Fruit fly (Drosophila melanogaster): ENCODE data around the gene CG13631.

The CG13631 gene

dm6 chr3R:24753561-24754027 lies 15.6 kb upstream of the CG13631 start, which contains the start of gene asp:
Gene asp (plus strand): TSS chr3R:24753849.
- TF ChIP-seq CG5204 (GFP tag; optimal IDR thresholded peaks at IDR 0.05): peak; percentile 42
- TF ChIP-seq CG33017 (tag; optimal IDR thresholded peaks at IDR 0.05): no peak
- TF ChIP-seq Mnt (GFP tag; optimal IDR thresholded peaks at IDR 0.05): no peak
- TF ChIP-seq Clk (GFP tag; optimal IDR thresholded peaks at IDR 0.05): no peak
- TF ChIP-seq cic (GFP tag; optimal IDR thresholded peaks at IDR 0.05): no peak
- no peak for TF ChIP-seq ovo (GFP tag; optimal IDR thresholded peaks at IDR 0.05)
- peak; percentile 17 for TF ChIP-seq CG14711 (tag; optimal IDR thresholded peaks at IDR 0.05)
- TF ChIP-seq toe (GFP tag; optimal IDR thresholded peaks at IDR 0.05): peak; percentile 58
- peak; percentile 52 for TF ChIP-seq kay (GFP tag; ENCODE audit: borderline replicate concordance)
- no peak for TF ChIP-seq pad (GFP tag; optimal IDR thresholded peaks at IDR 0.05)
- no peak for TF ChIP-seq cnc (optimal IDR thresholded peaks at IDR 0.05)
- TF ChIP-seq tj (GFP tag; optimal IDR thresholded peaks at IDR 0.05): no peak
- no peak for TF ChIP-seq CG7045 (GFP tag; optimal IDR thresholded peaks at IDR 0.05)
- peak; percentile 28 for TF ChIP-seq bab1 (GFP tag; optimal IDR thresholded peaks at IDR 0.05)
- TF ChIP-seq Hr96 (GFP tag; optimal IDR thresholded peaks at IDR 0.05): no peak
- no peak for TF ChIP-seq CG12768 (GFP tag; optimal IDR thresholded peaks at IDR 0.05)
- TF ChIP-seq Crg-1 (GFP tag; optimal IDR thresholded peaks at IDR 0.05): no peak
- TF ChIP-seq CG7101 (tag; optimal IDR thresholded peaks at IDR 0.05): peak; percentile 12
- TF ChIP-seq CG11617 (GFP tag; optimal IDR thresholded peaks at IDR 0.05): no peak
- TF ChIP-seq CG1620 (GFP tag; optimal IDR thresholded peaks at IDR 0.05): peak; percentile 45

DNA sequence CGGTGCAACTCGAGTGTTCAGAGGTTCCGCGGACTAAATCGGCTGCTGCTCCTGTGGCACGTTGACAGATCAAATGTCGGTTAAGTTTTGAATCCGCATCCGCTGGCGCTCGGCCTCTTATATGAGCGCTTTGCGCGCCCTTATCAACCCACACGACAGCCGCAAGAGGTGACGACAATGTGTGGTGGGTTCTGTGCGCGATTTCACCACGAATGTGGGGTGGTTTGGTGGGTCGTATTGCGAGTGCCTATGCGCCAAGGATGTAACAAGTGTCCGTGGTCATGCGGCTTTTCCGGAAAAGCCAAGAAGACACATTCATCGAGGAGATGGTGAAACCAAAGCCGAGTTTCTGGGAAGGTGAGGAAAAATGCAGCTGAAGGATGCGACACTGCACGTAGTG lies 4.2 kb upstream of the CG13631 start, which contains the start of gene AstA:
AstA (minus strand) TSS at position 101 of the 400 bp plus-strand sequence.
- no peak for TF ChIP-seq CG1620 (GFP tag; optimal IDR thresholded peaks at IDR 0.05)
- no peak for TF ChIP-seq CG7045 (GFP tag; optimal IDR thresholded peaks at IDR 0.05)
- TF ChIP-seq Hr96 (GFP tag; optimal IDR thresholded peaks at IDR 0.05): no peak
- TF ChIP-seq CG7101 (tag; optimal IDR thresholded peaks at IDR 0.05): no peak
- no peak for TF ChIP-seq toe (GFP tag; optimal IDR thresholded peaks at IDR 0.05)
- TF ChIP-seq Mnt (GFP tag; optimal IDR thresholded peaks at IDR 0.05): no peak
- no peak for TF ChIP-seq Clk (GFP tag; optimal IDR thresholded peaks at IDR 0.05)
- no peak for TF ChIP-seq CG33017 (tag; optimal IDR thresholded peaks at IDR 0.05)
- no peak for TF ChIP-seq bab1 (GFP tag; optimal IDR thresholded peaks at IDR 0.05)
- no peak for TF ChIP-seq cnc (optimal IDR thresholded peaks at IDR 0.05)
- no peak for TF ChIP-seq cic (GFP tag; optimal IDR thresholded peaks at IDR 0.05)
- TF ChIP-seq kay (GFP tag; ENCODE audit: borderline replicate concordance): no peak
- TF ChIP-seq CG12768 (GFP tag; optimal IDR thresholded peaks at IDR 0.05): no peak
- TF ChIP-seq CG5204 (GFP tag; optimal IDR thresholded peaks at IDR 0.05): no peak

- TF ChIP-seq kay (GFP tag; ENCODE audit: borderline replicate concordance) (peak; percentile 21), Mnt (GFP tag; optimal IDR thresholded peaks at IDR 0.05) (no peak)
Measured at dm6 chr3R:24766684-24767083, 2.5 kb upstream of the CG13631 start.

dm6 chr3R:24767667-24768340 lies 1.3 kb upstream of the CG13631 start:
- TF ChIP-seq ovo (GFP tag; optimal IDR thresholded peaks at IDR 0.05) (no peak), CG14711 (tag; optimal IDR thresholded peaks at IDR 0.05) (no peak), Crg-1 (GFP tag; optimal IDR thresholded peaks at IDR 0.05) (no peak), cic (GFP tag; optimal IDR thresholded peaks at IDR 0.05) (no peak), Clk (GFP tag; optimal IDR thresholded peaks at IDR 0.05) (no peak), kay (GFP tag; ENCODE audit: borderline replicate concordance) (no peak), cnc (optimal IDR thresholded peaks at IDR 0.05) (no peak), CG1620 (GFP tag; optimal IDR thresholded peaks at IDR 0.05) (no peak), CG11617 (GFP tag; optimal IDR thresholded peaks at IDR 0.05) (no peak), toe (GFP tag; optimal IDR thresholded peaks at IDR 0.05) (no peak), bab1 (GFP tag; optimal IDR thresholded peaks at IDR 0.05) (no peak), pad (GFP tag; optimal IDR thresholded peaks at IDR 0.05) (no peak), CG5204 (GFP tag; optimal IDR thresholded peaks at IDR 0.05) (no peak), Mnt (GFP tag; optimal IDR thresholded peaks at IDR 0.05) (no peak), CG7045 (GFP tag; optimal IDR thresholded peaks at IDR 0.05) (no peak), Hr96 (GFP tag; optimal IDR thresholded peaks at IDR 0.05) (no peak), CG12768 (GFP tag; optimal IDR thresholded peaks at IDR 0.05) (no peak), CG33017 (tag; optimal IDR thresholded peaks at IDR 0.05) (no peak), tj (GFP tag; optimal IDR thresholded peaks at IDR 0.05) (no peak), CG7101 (tag; optimal IDR thresholded peaks at IDR 0.05) (no peak)

- TF ChIP-seq Mnt (GFP tag; optimal IDR thresholded peaks at IDR 0.05): no peak
- no peak for TF ChIP-seq ovo (GFP tag; optimal IDR thresholded peaks at IDR 0.05)
- no peak for TF ChIP-seq cnc (optimal IDR thresholded peaks at IDR 0.05)
- TF ChIP-seq Crg-1 (GFP tag; optimal IDR thresholded peaks at IDR 0.05): no peak
- TF ChIP-seq CG7101 (tag; optimal IDR thresholded peaks at IDR 0.05): no peak
- TF ChIP-seq Clk (GFP tag; optimal IDR thresholded peaks at IDR 0.05): no peak
- no peak for TF ChIP-seq tj (GFP tag; optimal IDR thresholded peaks at IDR 0.05)
Measured at dm6 chr3R:24769601-24770000, 450 bp downstream of the CG13631 start.

Measured in whole organism, adult.